Fruit fly (Drosophila melanogaster): ENCODE results near the gene Mhcl.

- TF ChIP-seq EcR (GFP tag; optimal IDR thresholded peaks at IDR 0.05) = no peak
- no peak for TF ChIP-seq pan (optimal IDR thresholded peaks at IDR 0.05)
- no peak for TF ChIP-seq CG8478 (optimal IDR thresholded peaks at IDR 0.05)
- no peak for TF ChIP-seq psq (optimal IDR thresholded peaks at IDR 0.05)
- TF ChIP-seq usp (GFP tag; optimal IDR thresholded peaks at IDR 0.05) = no peak
Measured at dm6 chr3R:16028651-16029050, 69.9 kb downstream of the Mhcl start.

All from whole organism.